Worm (Caenorhabditis elegans) whole organism, L3 larva: Measurements from ENCODE around the gene degl-1.
"Not testable (repeated sequence)": the region's sequence is repeated elsewhere in the genome, so short reads cannot be mapped to it uniquely, and the experiment has no call there.

Experiments used
- elt-2 ChIP-seq: sonication (generic microtip); optimal IDR thresholded peaks from 2 replicates; lab custom pipeline; 2016; ENCODE audit warnings: missing genetic modification reagents, mild to moderate bottlenecking, missing genetic modification characterization, missing compliant biosample characterization
- hmg-11 ChIP-seq: sonication (generic microtip); optimal IDR thresholded peaks from 2 replicates; lab custom pipeline; 2016; ENCODE audit warnings: missing genetic modification characterization, missing compliant biosample characterization
- skn-1 ChIP-seq: fragments of 150-350 bp; optimal IDR thresholded peaks from 2 replicates; lab custom pipeline; 2014; ENCODE audit warnings: missing biosample characterization, missing genetic modification characterization

DNA sequence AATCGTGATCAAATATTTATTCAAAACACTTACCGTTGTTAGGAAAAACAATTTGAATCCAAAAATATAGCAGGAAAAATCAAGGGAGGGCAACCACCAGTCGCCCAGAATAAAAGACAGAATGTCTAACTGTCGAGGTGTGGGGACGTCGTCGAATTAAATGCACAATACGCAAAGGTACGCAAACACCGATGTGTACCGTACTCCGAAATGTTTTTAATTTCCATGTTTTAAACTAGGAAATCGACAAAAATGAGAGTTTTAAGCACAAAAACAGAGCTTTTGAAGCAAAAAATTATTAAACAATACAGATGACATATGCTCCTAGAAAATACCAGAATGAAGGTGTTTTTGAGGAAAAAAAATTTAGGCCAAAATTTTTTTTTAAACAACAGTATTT, 3.2 kb upstream of the degl-1 start, which contains the start of gene Y57G11C.51:
- not testable (repeated sequence) for TF ChIP-seq elt-2, skn-1, hmg-11 (tag; lab: Kevin White, UChicago)
